Worm (Caenorhabditis elegans) whole organism, L4 larva: ENCODE measurements around the gene blos-8.

ENCODE experiments used
- F44E2.7 ChIP-seq: fragments of 200-800 bp; sonication (Bioruptor generic); IDR thresholded peaks from 2 replicates; pipeline ENCODE4 v2.1.2; 2022; ENCODE audit warnings: missing genetic modification characterization, missing compliant biosample characterization
- T20F7.1 ChIP-seq: fragments of 200-800 bp; sonication (Bioruptor generic); optimal IDR thresholded peaks from 2 replicates; lab custom pipeline; 2018; ENCODE audit warnings: mild to moderate bottlenecking, missing genetic modification characterization, missing compliant biosample characterization
- Y48G9A.11 ChIP-seq: fragments of 200-800 bp; sonication (Bioruptor generic); IDR thresholded peaks from 2 replicates; pipeline ENCODE4 v1.3.6; 2022; ENCODE audit warnings: missing genetic modification reagents, missing genetic modification characterization, missing compliant biosample characterization
- aly-2 ChIP-seq: sonication (generic microtip); optimal IDR thresholded peaks from 2 replicates; lab custom pipeline; 2018; ENCODE audit warnings: missing biosample characterization, missing genetic modification characterization
- arid-1 ChIP-seq: fragments of 200-800 bp; sonication (Bioruptor generic); conservative IDR thresholded peaks from 2 replicates; pipeline ENCODE4 v1.3.6; 2022; ENCODE audit warnings: missing genetic modification reagents, missing genetic modification characterization, missing compliant biosample characterization
- ceh-44 ChIP-seq: fragments of 200-800 bp; sonication (Bioruptor generic); IDR thresholded peaks from 2 replicates; pipeline ENCODE4 v1.3.6; 2022; ENCODE audit warnings: missing genetic modification reagents, missing genetic modification characterization, missing compliant biosample characterization
- ces-1 ChIP-seq: fragments of 150-350 bp; sonication (generic microtip); optimal IDR thresholded peaks from 4 replicates; lab custom pipeline; 2014; ENCODE audit warnings: missing biosample characterization, missing genetic modification reagents, missing genetic modification characterization
- daf-16 ChIP-seq, 3 experiments: sonication (generic microtip); optimal IDR thresholded peaks; 2 replicates each; lab custom pipeline; 2016 to 2017; ENCODE audit warnings: missing genetic modification characterization in 3 of 3, missing genetic modification reagents in 3 of 3, mild to moderate bottlenecking in 2 of 3, missing compliant biosample characterization in 2 of 3, missing biosample characterization in 1 of 3, moderate library complexity in 1 of 3
- daf-8 ChIP-seq: fragments of 200-800 bp; sonication (Bioruptor generic); IDR thresholded peaks from 2 replicates; pipeline ENCODE4 v1.3.6; 2022; ENCODE audit warnings: missing genetic modification characterization, missing compliant biosample characterization
- dpl-1 ChIP-seq: fragments of 150-350 bp; optimal IDR thresholded peaks from 2 replicates; lab custom pipeline; 2014; ENCODE audit warnings: missing biosample characterization, missing genetic modification reagents, missing genetic modification characterization
- hlh-11 ChIP-seq: fragments of 200-800 bp; sonication (Bioruptor generic); optimal IDR thresholded peaks from 2 replicates; lab custom pipeline; 2018; ENCODE audit warnings: mild to moderate bottlenecking, missing genetic modification characterization, missing compliant biosample characterization
- hmg-1.1 ChIP-seq: fragments of 200-800 bp; sonication (Bioruptor generic); IDR thresholded peaks from 2 replicates; pipeline ENCODE4 v1.3.6; 2022; ENCODE audit warnings: missing genetic modification reagents, missing genetic modification characterization, missing compliant biosample characterization
- jun-1 ChIP-seq: fragments of 150-350 bp; optimal IDR thresholded peaks from 2 replicates; lab custom pipeline; 2014; ENCODE audit warnings: missing biosample characterization, missing genetic modification reagents, missing genetic modification characterization
- lin-13 ChIP-seq: fragments of 150-350 bp; optimal IDR thresholded peaks from 2 replicates; lab custom pipeline; 2014; ENCODE audit warnings: missing biosample characterization, missing genetic modification reagents, missing genetic modification characterization
- lin-15B ChIP-seq: fragments of 150-350 bp; sonication (generic microtip); optimal IDR thresholded peaks from 3 replicates; lab custom pipeline; 2014; ENCODE audit warnings: missing biosample characterization, missing genetic modification characterization
- lir-3 ChIP-seq: sonication (generic microtip); optimal IDR thresholded peaks from 2 replicates; lab custom pipeline; 2016; ENCODE audit warnings: mild to moderate bottlenecking, missing genetic modification characterization, missing compliant biosample characterization
- lsy-2 ChIP-seq, 2 experiments: fragments of 150-350 bp in 1 of 2; sonication (generic microtip) in 1 of 2; optimal IDR thresholded peaks; 2 replicates each; lab custom pipeline; 2014 to 2017; ENCODE audit warnings: missing biosample characterization in 2 of 2, missing genetic modification characterization in 2 of 2
- madf-9 ChIP-seq: fragments of 200-800 bp; sonication (Bioruptor generic); conservative IDR thresholded peaks from 2 replicates; pipeline ENCODE4 v1.3.6; 2022; ENCODE audit warnings: missing genetic modification reagents, missing genetic modification characterization, missing compliant biosample characterization
- mxl-2 ChIP-seq: fragments of 200-800 bp; sonication (Bioruptor generic); conservative IDR thresholded peaks from 2 replicates; pipeline ENCODE4 v1.3.6; 2022; ENCODE audit warnings: missing genetic modification reagents, missing genetic modification characterization, missing compliant biosample characterization
- nhr-28 ChIP-seq: fragments of 150-350 bp; optimal IDR thresholded peaks from 2 replicates; lab custom pipeline; 2014; ENCODE audit warnings: missing biosample characterization, missing genetic modification characterization
- nhr-42 ChIP-seq: fragments of 200-800 bp; sonication (Bioruptor generic); IDR thresholded peaks from 2 replicates; pipeline ENCODE4 v1.3.6; 2022; ENCODE audit warnings: missing genetic modification characterization, missing compliant biosample characterization
- sdz-12 ChIP-seq: fragments of 200-800 bp; sonication (Bioruptor generic); optimal IDR thresholded peaks from 2 replicates; lab custom pipeline; 2018; ENCODE audit warnings: mild to moderate bottlenecking, missing genetic modification characterization, missing compliant biosample characterization
- set-16 ChIP-seq: fragments of 200-800 bp; sonication (Bioruptor generic); IDR thresholded peaks from 2 replicates; pipeline ENCODE4 v1.3.6; 2022; ENCODE audit warnings: missing genetic modification reagents, missing genetic modification characterization, missing compliant biosample characterization
- snpc-4 ChIP-seq: fragments of 150-350 bp; optimal IDR thresholded peaks from 2 replicates; lab custom pipeline; 2014; ENCODE audit warnings: missing biosample characterization, missing genetic modification characterization
- spr-1 ChIP-seq: sonication (generic microtip); optimal IDR thresholded peaks from 2 replicates; lab custom pipeline; 2016; ENCODE audit warnings: mild to moderate bottlenecking, missing genetic modification characterization, missing compliant biosample characterization
- unc-62 ChIP-seq, 3 experiments: fragments of 150-350 bp in 1 of 3; sonication (generic microtip); optimal IDR thresholded peaks in 2 of 3; peaks in 1 of 3; 1 replicate in 1 of 3; 2 replicates in 2 of 3; lab custom pipeline; 2014 to 2017; ENCODE audit warnings: missing biosample characterization in 3 of 3, missing genetic modification characterization in 3 of 3, missing genetic modification reagents in 3 of 3, missing genotype in 1 of 3
- vab-7 ChIP-seq: fragments of 200-800 bp; sonication (Bioruptor generic); IDR thresholded peaks from 2 replicates; pipeline ENCODE4 v1.3.6; 2022; ENCODE audit warnings: missing genetic modification reagents, missing genetic modification characterization, missing compliant biosample characterization
- zag-1 ChIP-seq: fragments of 150-350 bp; optimal IDR thresholded peaks from 2 replicates; lab custom pipeline; 2014; ENCODE audit warnings: missing biosample characterization, missing genetic modification characterization
- zfp-3 ChIP-seq: fragments of 200-800 bp; sonication (Bioruptor generic); conservative IDR thresholded peaks from 2 replicates; pipeline ENCODE4 v1.3.6; 2022; ENCODE audit warnings: missing genetic modification reagents, missing genetic modification characterization, missing compliant biosample characterization
- zip-2 ChIP-seq: fragments of 150-350 bp; optimal IDR thresholded peaks from 2 replicates; lab custom pipeline; 2014; ENCODE audit warnings: missing biosample characterization, missing genetic modification characterization
- ztf-7 ChIP-seq: fragments of 150-350 bp; optimal IDR thresholded peaks from 2 replicates; lab custom pipeline; 2014; ENCODE audit warnings: missing biosample characterization, missing genetic modification characterization

blos-8 gene

ce11 chrX:15440744-15441685 is 10.0 kb upstream of the blos-8 start, which contains the start of gene mocs-1 (continued):
- TF ChIP-seq zag-1 (tag; lab: Kevin White, UChicago) = no peak
- TF ChIP-seq, all 104 proteins: peak for 12

ce11 chrX:15438768-15439167 is 7.8 kb upstream of the blos-8 start:
- TF ChIP-seq vab-7 (GFP tag; lab: Robert Waterston, UW) = no peak
- TF ChIP-seq lsy-2 (tag; optimal IDR thresholded peaks at IDR 0.05; lab: Kevin White, UChicago) = no peak
- TF ChIP-seq T20F7.1 = no peak
- no peak for TF ChIP-seq spr-1
- 0 out of 2 replicates have a peak, but pooled peaks have one; percentile 7 for TF ChIP-seq hmg-1.1 (GFP tag; lab: Robert Waterston, UW)
- no peak for TF ChIP-seq arid-1 (GFP tag; lab: Robert Waterston, UW)
- TF ChIP-seq ceh-44 (GFP tag; lab: Robert Waterston, UW) = no peak
- TF ChIP-seq daf-16 (GFP tag; optimal IDR thresholded peaks at IDR 0.05; lab: Kevin White, UChicago) = no peak
- TF ChIP-seq daf-16 (tag; optimal IDR thresholded peaks at IDR 0.05; lab: Kevin White, UChicago) = peak; percentile 7
- no peak for TF ChIP-seq jun-1 (tag; lab: Kevin White, UChicago)
- TF ChIP-seq F44E2.7 = no peak
- peak; percentile 73 for TF ChIP-seq set-16 (GFP tag; lab: Robert Waterston, UW)
- TF ChIP-seq nhr-42 (GFP tag; lab: Robert Waterston, UW) = 0 out of 2 replicates have a peak, but pooled peaks have one; percentile 16
- no peak for TF ChIP-seq zip-2 (tag; lab: Kevin White, UChicago)
- TF ChIP-seq nhr-28 (tag; lab: Kevin White, UChicago) = no peak
- no peak for TF ChIP-seq daf-8 (GFP tag; lab: Robert Waterston, UW)
- no peak for TF ChIP-seq ztf-7
- no peak for TF ChIP-seq zfp-3 (GFP tag; lab: Robert Waterston, UW)
- TF ChIP-seq snpc-4 (tag; lab: Kevin White, UChicago) = peak; percentile 40
- no peak for TF ChIP-seq ces-1 (GFP tag; lab: Kevin White, UChicago)
- TF ChIP-seq aly-2 (tag; lab: Kevin White, UChicago) = no peak
- no peak for TF ChIP-seq madf-9 (GFP tag; lab: Robert Waterston, UW)
- no peak for TF ChIP-seq hlh-11 (tag; lab: Kevin White, UChicago)
- TF ChIP-seq lin-13 (GFP tag; lab: Kevin White, UChicago) = no peak

- no peak for TF ChIP-seq lir-3 (tag; lab: Kevin White, UChicago)
- TF ChIP-seq sdz-12 (GFP tag; lab: Kevin White, UChicago) = no peak
- TF ChIP-seq dpl-1 (GFP tag; lab: Kevin White, UChicago) = no peak
- no peak for TF ChIP-seq mxl-2 (GFP tag; lab: Robert Waterston, UW)
- TF ChIP-seq lin-15B (tag; lab: Kevin White, UChicago) = no peak
- TF ChIP-seq T20F7.1 = no peak
- TF ChIP-seq Y48G9A.11 (GFP tag; lab: Robert Waterston, UW) = no peak
Observed at ce11 chrX:15434922-15435321, 3.9 kb upstream of the blos-8 start.

ce11 chrX:15433487-15433886 is 2.5 kb upstream of the blos-8 start, which contains the start of gene flp-32:
flp-32 (plus strand) TSS chrX:15433787.
- TF ChIP-seq Y48G9A.11 (GFP tag; lab: Robert Waterston, UW) (no peak), unc-62 (GFP tag; optimal IDR thresholded peaks at IDR 0.05 in 1 of 2; lab: Kevin White, UChicago) (peak in 1 of 2 experiments; percentile 65), unc-62 (tag; optimal IDR thresholded peaks at IDR 0.05; lab: Kevin White, UChicago) (no peak)
- TF ChIP-seq, all 104 proteins: peak for 1
